Fruit fly (Drosophila melanogaster): Measurements from ENCODE around the gene Prx6a.
A peak's percentile ranks its signal among the peaks of the same experiment; 100 is the strongest.

The Prx6a gene

dm6 chr2L:2897024-2897549 lies 19.1 kb upstream of the Prx6a start (continued):
- peak; percentile 79 for TF ChIP-seq Ada2b (GFP tag; IDR thresholded peaks at IDR 0.05)
- peak; percentile 73 for TF ChIP-seq Meics (GFP tag; optimal IDR thresholded peaks at IDR 0.05)
- TF ChIP-seq CG11696 (GFP tag; IDR thresholded peaks at IDR 0.05), result peak; percentile 48
- TF ChIP-seq cato (GFP tag; optimal IDR thresholded peaks at IDR 0.05; ENCODE audit: borderline replicate concordance), result peak; percentile 73
- TF ChIP-seq twi (tag; optimal IDR thresholded peaks at IDR 0.05), result peak; percentile 78
- peak; percentile 1 for TF ChIP-seq CG15073 (GFP tag; optimal IDR thresholded peaks at IDR 0.05)
- TF ChIP-seq Dad (GFP tag; optimal IDR thresholded peaks at IDR 0.05), result peak; percentile 77
- peak; percentile 58 for TF ChIP-seq CG14710 (tag; optimal IDR thresholded peaks at IDR 0.05)
- TF ChIP-seq grau (tag; optimal IDR thresholded peaks at IDR 0.05), result peak; percentile 58
- peak; percentile 73 for TF ChIP-seq B-H1 (GFP tag; IDR thresholded peaks at IDR 0.05)
- peak; percentile 57 for TF ChIP-seq CG17568 (GFP tag; optimal IDR thresholded peaks at IDR 0.05)
- peak; percentile 56 for TF ChIP-seq CG10267 (tag; optimal IDR thresholded peaks at IDR 0.05)
- no peak for TF ChIP-seq hth (optimal IDR thresholded peaks at IDR 0.05)
- peak; percentile 43 for TF ChIP-seq CG2116 (GFP tag; optimal IDR thresholded peaks at IDR 0.05)
- peak; percentile 70 for TF ChIP-seq phol (tag; optimal IDR thresholded peaks at IDR 0.05)
- TF ChIP-seq Usf (GFP tag; optimal IDR thresholded peaks at IDR 0.05), result no peak
- TF ChIP-seq pros (GFP tag; optimal IDR thresholded peaks at IDR 0.05), result peak; percentile 66
- TF ChIP-seq zf30C (GFP tag; optimal IDR thresholded peaks at IDR 0.05), result peak; percentile 77
- TF ChIP-seq tap (tag; optimal IDR thresholded peaks at IDR 0.05), result no peak
- TF ChIP-seq CG7372 (GFP tag; IDR thresholded peaks at IDR 0.05), result 0 out of 2 replicates have a peak, but pooled peaks have one; percentile 18
- TF ChIP-seq CG10959 (GFP tag; IDR thresholded peaks at IDR 0.05), result peak; percentile 72
- peak; percentile 25 for TF ChIP-seq CTCF (GFP tag; optimal IDR thresholded peaks at IDR 0.05)
- no peak for TF ChIP-seq corto (GFP tag; optimal IDR thresholded peaks at IDR 0.05)
- no peak for TF ChIP-seq CG30020 (tag; optimal IDR thresholded peaks at IDR 0.05)
- TF ChIP-seq Sry-β (GFP tag; optimal IDR thresholded peaks at IDR 0.05), result peak; percentile 7
- TF ChIP-seq Hr78 (GFP tag; optimal IDR thresholded peaks at IDR 0.05), result peak in 1 of 2 experiments; percentile 47
- no peak for TF ChIP-seq prd (optimal IDR thresholded peaks at IDR 0.05)
- TF ChIP-seq prd (GFP tag; IDR thresholded peaks at IDR 0.05), result peak; percentile 86
- peak; percentile 77 for TF ChIP-seq ara (GFP tag; IDR thresholded peaks at IDR 0.05)
- peak; percentile 69 for TF ChIP-seq CG10462 (GFP tag; optimal IDR thresholded peaks at IDR 0.05)
- peak; percentile 84 for TF ChIP-seq tgo (GFP tag; IDR thresholded peaks at IDR 0.05)
- TF ChIP-seq ems (GFP tag; optimal IDR thresholded peaks at IDR 0.05), result peak; percentile 72
- TF ChIP-seq CG13894 (tag; optimal IDR thresholded peaks at IDR 0.05), result no peak
- no peak for TF ChIP-seq nerfin-2 (GFP tag; IDR thresholded peaks at IDR 0.05; ENCODE audit: partially characterized antibody)
- peak; percentile 93 for TF ChIP-seq Sox102F (GFP tag; optimal IDR thresholded peaks at IDR 0.05)
- peak; percentile 34; the same call in 1 of the 2 replicates for TF ChIP-seq dan (GFP tag; IDR thresholded peaks at IDR 0.05)
- TF ChIP-seq PHDP (tag; optimal IDR thresholded peaks at IDR 0.05), result peak; percentile 83
- no peak for TF ChIP-seq fd102C (GFP tag; optimal IDR thresholded peaks at IDR 0.05)
- TF ChIP-seq CG8924 (tag; optimal IDR thresholded peaks at IDR 0.05), result peak; percentile 74
- TF ChIP-seq CG10321 (GFP tag; IDR thresholded peaks at IDR 0.05), result peak; percentile 45; the same call in 1 of the 2 replicates
- TF ChIP-seq Fer3 (tag; optimal IDR thresholded peaks at IDR 0.05), result peak; percentile 48
- peak; percentile 89 for TF ChIP-seq Gug (GFP tag; IDR thresholded peaks at IDR 0.05)
- TF ChIP-seq CG11085 (GFP tag; IDR thresholded peaks at IDR 0.05), result peak; percentile 46; the same call in 1 of the 2 replicates
- no peak for TF ChIP-seq CG42726 (GFP tag; IDR thresholded peaks at IDR 0.05; ENCODE audit: partially characterized antibody)
- TF ChIP-seq CG18619 (GFP tag; optimal IDR thresholded peaks at IDR 0.05), result peak; percentile 70
- peak; percentile 22 for TF ChIP-seq Hmx (GFP tag; optimal IDR thresholded peaks at IDR 0.05)
- TF ChIP-seq CG11247 (GFP tag; IDR thresholded peaks at IDR 0.05), result peak; percentile 76
- peak; percentile 7; the same call in 1 of the 2 replicates for TF ChIP-seq CG8765 (GFP tag; IDR thresholded peaks at IDR 0.05)
- TF ChIP-seq dysf (GFP tag; IDR thresholded peaks at IDR 0.05), result peak; percentile 85; the same call in 2 of the 3 replicates
- peak; percentile 89 for TF ChIP-seq az2 (GFP tag; optimal IDR thresholded peaks at IDR 0.05)
- peak; percentile 81 for TF ChIP-seq btn (GFP tag; optimal IDR thresholded peaks at IDR 0.05)
